Worm (Caenorhabditis elegans) whole organism, midembryonic: ENCODE data around the gene C54E4.5.

ENCODE experiments used
- T22C8.4 ChIP-seq: fragments of 200-800 bp; sonication (Bioruptor generic); IDR thresholded peaks from 2 replicates; pipeline ENCODE4 v1.3.6; 2022; ENCODE audit warnings: missing genetic modification characterization, missing compliant biosample characterization
- cog-1 ChIP-seq: sonication (generic microtip); optimal IDR thresholded peaks from 2 replicates; lab custom pipeline; 2016; ENCODE audit warnings: missing genetic modification characterization, missing compliant biosample characterization
- flt-1 ChIP-seq: fragments of 200-800 bp; sonication (Bioruptor generic); IDR thresholded peaks from 2 replicates; pipeline ENCODE4 v1.3.6; 2022; ENCODE audit warnings: missing genetic modification characterization, missing compliant biosample characterization
- med-1 ChIP-seq: sonication (generic microtip); optimal IDR thresholded peaks from 2 replicates; lab custom pipeline; 2017; ENCODE audit warnings: missing genetic modification characterization, mild to moderate bottlenecking, missing compliant biosample characterization, antibody characterized with exemption, missing genetic modification reagents; ENCODE audit not compliant: insufficient read depth
- ref-1 ChIP-seq: fragments of 200-800 bp; sonication (Bioruptor generic); conservative IDR thresholded peaks from 2 replicates; pipeline ENCODE4 v1.3.6; 2022; ENCODE audit warnings: missing genetic modification reagents, missing genetic modification characterization, missing compliant biosample characterization
- ztf-23 ChIP-seq: fragments of 200-800 bp; sonication (Bioruptor generic); IDR thresholded peaks from 2 replicates; pipeline ENCODE4 v1.3.6; 2022; ENCODE audit warnings: missing genetic modification reagents, missing genetic modification characterization, missing compliant biosample characterization
- ztf-29 ChIP-seq: fragments of 200-800 bp; sonication (Bioruptor generic); IDR thresholded peaks from 2 replicates; pipeline ENCODE4 v1.3.6; 2022; ENCODE audit warnings: missing genetic modification reagents, missing genetic modification characterization, missing compliant biosample characterization

ce11 chrIV:2111300-2111874, 37.7 kb downstream of the C54E4.5 start, which contains the start of gene che-6:
- TF ChIP-seq cog-1 (tag; lab: Kevin White, UChicago), result no peak
- no peak for TF ChIP-seq flt-1 (GFP tag; lab: Robert Waterston, UW)
- no peak for TF ChIP-seq T22C8.4 (GFP tag; lab: Robert Waterston, UW)
- TF ChIP-seq ztf-29 (GFP tag; lab: Robert Waterston, UW), result no peak
- no peak for TF ChIP-seq ztf-23 (GFP tag; lab: Robert Waterston, UW)
- no peak for TF ChIP-seq ref-1 (GFP tag; lab: Robert Waterston, UW)
- no peak for TF ChIP-seq med-1
